Worm (Caenorhabditis elegans) whole organism, L2 larva: ENCODE results near the gene srw-15.

Experiments used
- C34F6.9 ChIP-seq: fragments of 150-350 bp; optimal IDR thresholded peaks from 2 replicates; lab custom pipeline; 2014; ENCODE audit warnings: missing biosample characterization, missing genetic modification characterization
- F13H6.1 ChIP-seq: sonication (generic microtip); optimal IDR thresholded peaks from 2 replicates; lab custom pipeline; 2016; ENCODE audit warnings: missing genetic modification characterization, missing compliant biosample characterization
- R02D3.7 ChIP-seq: fragments of 150-350 bp; optimal IDR thresholded peaks from 2 replicates; lab custom pipeline; 2014; ENCODE audit warnings: missing biosample characterization, missing genetic modification characterization
- ZK546.5 ChIP-seq: sonication (generic microtip); optimal IDR thresholded peaks from 2 replicates; lab custom pipeline; 2017; ENCODE audit warnings: missing biosample characterization, missing genetic modification characterization
- alr-1 ChIP-seq: fragments of 150-350 bp; optimal IDR thresholded peaks from 2 replicates; lab custom pipeline; 2014; ENCODE audit warnings: missing biosample characterization, missing genetic modification characterization
- ama-1 ChIP-seq: fragments of 150-350 bp; optimal IDR thresholded peaks from 2 replicates; lab custom pipeline; 2018; ENCODE audit warnings: inconsistent platforms
- ceh-16 ChIP-seq: fragments of 150-350 bp; optimal IDR thresholded peaks from 2 replicates; lab custom pipeline; 2014; ENCODE audit warnings: missing biosample characterization, missing genetic modification characterization
- ceh-82 ChIP-seq: fragments of 150-350 bp; optimal IDR thresholded peaks from 2 replicates; lab custom pipeline; 2014; ENCODE audit warnings: missing biosample characterization, missing genetic modification characterization
- crh-2 ChIP-seq: sonication (generic microtip); optimal IDR thresholded peaks from 2 replicates; lab custom pipeline; 2017; ENCODE audit warnings: missing biosample characterization, missing genetic modification characterization
- elt-1 ChIP-seq: fragments of 150-350 bp; optimal IDR thresholded peaks from 2 replicates; lab custom pipeline; 2014; ENCODE audit warnings: missing biosample characterization, missing genetic modification characterization
- fos-1 ChIP-seq: fragments of 150-350 bp; optimal IDR thresholded peaks from 2 replicates; lab custom pipeline; 2014; ENCODE audit warnings: missing biosample characterization, missing genetic modification characterization
- lin-13 ChIP-seq: fragments of 150-350 bp; optimal IDR thresholded peaks from 2 replicates; lab custom pipeline; 2014; ENCODE audit warnings: missing biosample characterization, missing genetic modification reagents, missing genetic modification characterization
- lin-39 ChIP-seq: fragments of 150-350 bp; optimal IDR thresholded peaks from 2 replicates; lab custom pipeline; 2014; ENCODE audit warnings: missing biosample characterization, missing genetic modification reagents, missing genetic modification characterization
- lsy-2 ChIP-seq, 2 experiments: fragments of 150-350 bp in 1 of 2; sonication (generic microtip) in 1 of 2; optimal IDR thresholded peaks; 2 replicates each; lab custom pipeline; 2014 to 2017; ENCODE audit warnings: missing biosample characterization in 2 of 2, missing genetic modification characterization in 2 of 2
- mbf-1 ChIP-seq: sonication (generic microtip); optimal IDR thresholded peaks from 2 replicates; lab custom pipeline; 2017; ENCODE audit warnings: missing biosample characterization, missing genetic modification characterization
- mdl-1 ChIP-seq, 2 experiments: fragments of 150-350 bp in 1 of 2; sonication (generic microtip) in 1 of 2; optimal IDR thresholded peaks; 2 replicates each; lab custom pipeline; 2017; ENCODE audit warnings: missing biosample characterization in 2 of 2, missing genetic modification characterization in 2 of 2
- nhr-12 ChIP-seq: fragments of 150-350 bp; optimal IDR thresholded peaks from 2 replicates; lab custom pipeline; 2014; ENCODE audit warnings: missing biosample characterization, missing genetic modification characterization
- nhr-21 ChIP-seq: fragments of 150-350 bp; optimal IDR thresholded peaks from 2 replicates; lab custom pipeline; 2014; ENCODE audit warnings: missing biosample characterization, missing genetic modification characterization
- nhr-23 ChIP-seq: fragments of 150-350 bp; optimal IDR thresholded peaks from 2 replicates; lab custom pipeline; 2014; ENCODE audit warnings: missing biosample characterization, missing genetic modification reagents, missing genetic modification characterization
- nhr-6 ChIP-seq: fragments of 150-350 bp; optimal IDR thresholded peaks from 2 replicates; lab custom pipeline; 2014; ENCODE audit warnings: missing biosample characterization, missing genetic modification characterization
- peb-1 ChIP-seq: fragments of 150-350 bp; optimal IDR thresholded peaks from 2 replicates; lab custom pipeline; 2014; ENCODE audit warnings: missing biosample characterization, missing genetic modification characterization
- skn-1 ChIP-seq: sonication (generic microtip); optimal IDR thresholded peaks from 2 replicates; lab custom pipeline; 2017; ENCODE audit warnings: missing biosample characterization, missing genetic modification characterization
- sma-9 ChIP-seq, 2 experiments: fragments of 150-350 bp in 1 of 2; sonication (generic microtip) in 1 of 2; optimal IDR thresholded peaks; 2 replicates each; lab custom pipeline; 2014 to 2016; ENCODE audit warnings: missing genetic modification characterization in 2 of 2, mild to moderate bottlenecking in 1 of 2, missing biosample characterization in 1 of 2, missing compliant biosample characterization in 1 of 2, missing genetic modification reagents in 1 of 2, moderate library complexity in 1 of 2
- snpc-4 ChIP-seq: fragments of 150-350 bp; optimal IDR thresholded peaks from 2 replicates; lab custom pipeline; 2014; ENCODE audit warnings: missing biosample characterization, missing genetic modification characterization
- unc-39 ChIP-seq: fragments of 150-350 bp; optimal IDR thresholded peaks from 2 replicates; lab custom pipeline; 2014; ENCODE audit warnings: missing biosample characterization, missing genetic modification characterization
- unc-55 ChIP-seq: fragments of 150-350 bp; sonication (generic microtip); optimal IDR thresholded peaks from 3 replicates; lab custom pipeline; 2014; ENCODE audit warnings: missing biosample characterization, missing genetic modification reagents, missing genetic modification characterization
- ztf-1 ChIP-seq: fragments of 200-800 bp; sonication (Bioruptor generic); conservative IDR thresholded peaks from 2 replicates; pipeline ENCODE4 v1.3.6; 2022; ENCODE audit warnings: missing genetic modification characterization, missing compliant biosample characterization

Gene srw-15

ce11 chrV:15230243-15230642 is at the start of gene srw-15:
Gene srw-15 (plus strand): TSS chrV:15230543.
- TF ChIP-seq nhr-23 (tag; lab: Kevin White, UChicago) (no peak), mbf-1 (tag; lab: Kevin White, UChicago) (no peak), unc-39 (tag; lab: Kevin White, UChicago) (no peak), snpc-4 (tag; lab: Kevin White, UChicago) (no peak), elt-1 (no peak), lin-39 (no peak), mdl-1 (tag; optimal IDR thresholded peaks at IDR 0.05; lab: Kevin White, UChicago) (no peak), unc-55 (GFP tag; lab: Kevin White, UChicago) (no peak), F13H6.1 (tag; lab: Kevin White, UChicago) (no peak), ztf-1 (GFP tag; lab: Robert Waterston, UW) (no peak), ceh-16 (tag; lab: Kevin White, UChicago) (no peak)

ce11 chrV:15181899-15182298 is 48.4 kb upstream of the srw-15 start:
- no peak for TF ChIP-seq ceh-16 (tag; lab: Kevin White, UChicago)
- peak; percentile 21 for TF ChIP-seq nhr-21 (tag; lab: Kevin White, UChicago)
- no peak for TF ChIP-seq nhr-23 (tag; lab: Kevin White, UChicago)

ce11 chrV:15182407-15182806 is 47.9 kb upstream of the srw-15 start, which contains the start of gene fbxa-84:
Gene fbxa-84 (plus strand): TSS chrV:15182440.
- TF ChIP-seq nhr-12 (no peak), skn-1 (tag; lab: Kevin White, UChicago) (no peak), fos-1 (tag; lab: Kevin White, UChicago) (peak; percentile 67), lsy-2 (tag; optimal IDR thresholded peaks at IDR 0.05; lab: Kevin White, UChicago) (no peak), R02D3.7 (no peak)

- TF ChIP-seq C34F6.9 (no peak), elt-1 (no peak), sma-9 (GFP tag; optimal IDR thresholded peaks at IDR 0.05; lab: Kevin White, UChicago) (no peak), sma-9 (tag; optimal IDR thresholded peaks at IDR 0.05; lab: Kevin White, UChicago) (no peak), lin-39 (no peak), ZK546.5 (tag; lab: Kevin White, UChicago) (no peak), peb-1 (tag; lab: Kevin White, UChicago) (no peak), ceh-82 (tag; lab: Kevin White, UChicago) (no peak), alr-1 (no peak)
Measured at ce11 chrV:15184097-15185040, 46.0 kb upstream of the srw-15 start, which contains the start of gene Y75B12B.1. Gene Y75B12B.1 (plus strand): TSS chrV:15184699.

- no peak for TF ChIP-seq lin-13 (GFP tag; lab: Kevin White, UChicago)
- TF ChIP-seq crh-2 (tag; lab: Kevin White, UChicago): no peak
- no peak for TF ChIP-seq snpc-4 (tag; lab: Kevin White, UChicago)
- TF ChIP-seq fos-1 (tag; lab: Kevin White, UChicago): no peak
- no peak for TF ChIP-seq alr-1
- TF ChIP-seq ama-1: peak; percentile 75
- TF ChIP-seq lsy-2 (tag; optimal IDR thresholded peaks at IDR 0.05; lab: Kevin White, UChicago): peak in 1 of 2 experiments; percentile 29
- no peak for TF ChIP-seq nhr-6
Measured at ce11 chrV:15186259-15186927, 44.0 kb upstream of the srw-15 start, which contains the start of gene Y75B12B.3. Gene Y75B12B.3 (minus strand): TSS chrV:15186279.
